Fruit fly (Drosophila melanogaster) S2 (cell line): ENCODE measurements around the gene CG31365.

ENCODE experiments used
- CG8478 ChIP-seq: fragments of >200 bp; optimal IDR thresholded peaks from 2 replicates; lab custom pipeline; 2018
- CTCF ChIP-seq, 2 experiments: fragments of >200 bp; optimal IDR thresholded peaks; 2 replicates each; lab custom pipeline; 2018

- TF ChIP-seq CG8478 (lab: Kevin White, UChicago) (no peak), CTCF (optimal IDR thresholded peaks at IDR 0.05; lab: Kevin White, UChicago) (no peak)
These were observed 13.4 kb upstream of the CG31365 start for dm6 chr3R:23139634-23140010.
